Worm (Caenorhabditis elegans) whole organism, L4/young adult: ENCODE results near the gene T19C4.24.

Source experiments
- dao-5 ChIP-seq: sonication (generic microtip); optimal IDR thresholded peaks from 2 replicates; lab custom pipeline; 2016; ENCODE audit warnings: missing genotype, missing genetic modification characterization, moderate library complexity, missing compliant biosample characterization
- him-1 ChIP-seq: sonication (generic microtip); optimal IDR thresholded peaks from 2 replicates; lab custom pipeline; 2016; ENCODE audit warnings: missing genotype, missing genetic modification reagents, missing genetic modification characterization, missing compliant biosample characterization

DNA sequence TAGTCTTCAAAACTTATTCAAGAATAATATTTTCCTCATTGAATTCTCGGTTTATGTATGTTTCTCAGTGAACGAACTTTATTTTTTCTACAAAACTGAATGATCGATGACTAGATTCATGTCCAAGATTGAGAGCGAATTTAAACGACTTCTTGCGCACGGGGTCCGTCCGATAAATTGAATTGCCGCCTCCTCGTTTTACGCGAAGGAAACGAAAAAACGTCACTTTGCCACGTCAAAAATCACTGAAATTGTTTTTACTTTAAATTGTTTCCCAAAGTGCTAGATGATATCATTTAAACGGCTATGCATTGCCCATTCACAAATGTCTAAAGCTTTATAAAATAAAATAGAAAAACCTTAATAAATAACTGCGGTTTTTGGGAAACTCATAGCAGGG is 20.9 kb upstream of the T19C4.24 start:
- no peak for TF ChIP-seq him-1 (tag; lab: Kevin White, UChicago)
- TF ChIP-seq dao-5 (tag; lab: Kevin White, UChicago), result no peak
